Fruit fly (Drosophila melanogaster): ENCODE results near the gene Icmt.

The Icmt gene

dm6 chr3L:13015823-13016465 is 2.1 kb upstream of the Icmt start, which contains the start of gene CG11267 (continued):
- peak; percentile 79 for TF ChIP-seq CG14667 (GFP tag; IDR thresholded peaks at IDR 0.05)
- peak; percentile 80 for TF ChIP-seq bab2 (GFP tag; optimal IDR thresholded peaks at IDR 0.05)
- TF ChIP-seq CG34224 (GFP tag; IDR thresholded peaks at IDR 0.05; ENCODE audit: partially characterized antibody): peak; percentile 37; the same call in 2 of the 3 replicates
- TF ChIP-seq CG2120 (GFP tag; optimal IDR thresholded peaks at IDR 0.05): peak; percentile 86
- TF ChIP-seq unpg (GFP tag; optimal IDR thresholded peaks at IDR 0.05): peak; percentile 84
- TF ChIP-seq CG8089 (GFP tag; optimal IDR thresholded peaks at IDR 0.05): peak; percentile 65
- peak; percentile 87 for TF ChIP-seq CG10147 (GFP tag; optimal IDR thresholded peaks at IDR 0.05)
- no peak for TF ChIP-seq CG8478 (optimal IDR thresholded peaks at IDR 0.05)
- no peak for TF ChIP-seq yki (optimal IDR thresholded peaks at IDR 0.05)
- TF ChIP-seq Side (GFP tag; optimal IDR thresholded peaks at IDR 0.05): peak; percentile 80
- TF ChIP-seq CG11085 (GFP tag; IDR thresholded peaks at IDR 0.05): peak; percentile 81
- TF ChIP-seq CG9215 (GFP tag; IDR thresholded peaks at IDR 0.05): peak; percentile 72
- peak; percentile 27 for TF ChIP-seq pfk (GFP tag; optimal IDR thresholded peaks at IDR 0.05)
- TF ChIP-seq ems (GFP tag; optimal IDR thresholded peaks at IDR 0.05): peak; percentile 73
- TF ChIP-seq CG7839 (tag; optimal IDR thresholded peaks at IDR 0.05): peak; percentile 93
- TF ChIP-seq CG16815 (GFP tag; optimal IDR thresholded peaks at IDR 0.05): peak; percentile 48
- TF ChIP-seq YL-1 (GFP tag; optimal IDR thresholded peaks at IDR 0.05): peak; percentile 39
- TF ChIP-seq CG2116 (GFP tag; optimal IDR thresholded peaks at IDR 0.05): peak; percentile 49
- peak; percentile 73 for TF ChIP-seq CG18619 (GFP tag; optimal IDR thresholded peaks at IDR 0.05)
- TF ChIP-seq crp (GFP tag; optimal IDR thresholded peaks at IDR 0.05): no peak
- TF ChIP-seq CG4360 (GFP tag; IDR thresholded peaks at IDR 0.05): 0 out of 2 replicates have a peak, but pooled peaks have one; percentile 8
- TF ChIP-seq hb (GFP tag; IDR thresholded peaks at IDR 0.05; ENCODE audit: partially characterized antibody): no peak
- TF ChIP-seq CG12219 (GFP tag; optimal IDR thresholded peaks at IDR 0.05): peak; percentile 81
- peak; percentile 81 for TF ChIP-seq CG10979 (tag; optimal IDR thresholded peaks at IDR 0.05)
- peak; percentile 72 for TF ChIP-seq CG15011 (GFP tag; optimal IDR thresholded peaks at IDR 0.05)
- peak; percentile 91 for TF ChIP-seq CG6689 (GFP tag; IDR thresholded peaks at IDR 0.05)
- TF ChIP-seq CG13296 (GFP tag; optimal IDR thresholded peaks at IDR 0.05): peak; percentile 91
- TF ChIP-seq CG7786 (GFP tag; optimal IDR thresholded peaks at IDR 0.05): peak; percentile 73
- TF ChIP-seq Aef1 (GFP tag; IDR thresholded peaks at IDR 0.05): peak; percentile 89
- peak; percentile 68 for TF ChIP-seq CG6765 (GFP tag; optimal IDR thresholded peaks at IDR 0.05)
- TF ChIP-seq Bteb2 (GFP tag; optimal IDR thresholded peaks at IDR 0.05): peak; percentile 70
- peak; percentile 49 for TF ChIP-seq CG11723 (GFP tag; optimal IDR thresholded peaks at IDR 0.05)
- peak; percentile 63 for TF ChIP-seq gfzf (GFP tag; optimal IDR thresholded peaks at IDR 0.05)
- peak; percentile 51 for TF ChIP-seq shn (GFP tag; optimal IDR thresholded peaks at IDR 0.05)
- TF ChIP-seq BEAF-32 (GFP tag; optimal IDR thresholded peaks at IDR 0.05): peak; percentile 23
- TF ChIP-seq CG34376 (GFP tag; optimal IDR thresholded peaks at IDR 0.05): peak; percentile 71
- 0 out of 3 replicates have a peak, but pooled peaks have one; percentile 5 for TF ChIP-seq z (GFP tag; IDR thresholded peaks at IDR 0.05)
- TF ChIP-seq seq (GFP tag; IDR thresholded peaks at IDR 0.05): peak; percentile 82
- peak; percentile 95 for TF ChIP-seq Oaz (GFP tag; IDR thresholded peaks at IDR 0.05)
- peak; percentile 85 for TF ChIP-seq Dip3 (GFP tag; optimal IDR thresholded peaks at IDR 0.05)
- no peak for TF ChIP-seq CG14860 (GFP tag; IDR thresholded peaks at IDR 0.05; ENCODE audit: partially characterized antibody)
- TF ChIP-seq CG6791 (GFP tag; IDR thresholded peaks at IDR 0.05; ENCODE audit: partially characterized antibody): peak; percentile 44; the same call in 1 of the 3 replicates
- peak; percentile 86 for TF ChIP-seq Ptx1 (GFP tag; IDR thresholded peaks at IDR 0.05)
- TF ChIP-seq phol (tag; optimal IDR thresholded peaks at IDR 0.05): peak; percentile 90
- peak; percentile 90 for TF ChIP-seq CG7372 (GFP tag; IDR thresholded peaks at IDR 0.05)
- TF ChIP-seq CG15269 (tag; optimal IDR thresholded peaks at IDR 0.05): peak; percentile 82
- TF ChIP-seq nerfin-1 (tag; optimal IDR thresholded peaks at IDR 0.05): peak; percentile 79
- TF ChIP-seq CG17568 (GFP tag; optimal IDR thresholded peaks at IDR 0.05): peak; percentile 62
- peak; percentile 77 for TF ChIP-seq CG9609 (GFP tag; optimal IDR thresholded peaks at IDR 0.05)

All from whole organism, embryonic.